Fruit fly (Drosophila melanogaster): ENCODE measurements around the gene CG42831.

CG42831 gene

DNA sequence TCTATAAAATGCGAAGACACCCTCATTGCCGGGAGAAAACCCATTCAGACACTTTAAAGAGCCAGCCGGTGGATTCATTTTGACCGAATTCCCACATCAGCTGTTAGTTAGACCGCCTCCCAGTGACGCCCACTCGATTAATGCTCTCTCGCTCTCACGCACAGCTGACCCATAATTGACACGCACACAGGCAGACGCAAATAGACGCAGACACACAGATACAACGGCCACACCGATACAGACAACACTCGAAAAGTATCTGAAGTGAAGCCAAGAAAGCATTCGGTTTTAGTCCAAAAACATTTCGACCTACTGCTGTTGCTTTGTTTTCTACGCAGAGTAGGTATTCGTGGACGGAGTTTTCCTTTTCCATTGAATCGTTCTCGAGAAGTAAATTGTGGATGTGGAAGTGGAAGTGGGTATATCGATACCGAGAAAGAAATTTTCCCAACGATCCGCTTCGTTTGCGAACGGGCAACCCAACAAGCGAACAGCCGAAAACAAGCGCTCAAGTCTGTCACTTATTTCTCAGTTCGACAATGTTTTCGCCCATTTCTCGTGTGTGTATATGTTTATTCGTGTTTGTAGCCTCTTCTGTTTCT, 45.5 kb downstream of the CG42831 start (continued):
- TF ChIP-seq CG17829 (tag; optimal IDR thresholded peaks at IDR 0.05), result peak; percentile 36
- TF ChIP-seq CoRest (tag; optimal IDR thresholded peaks at IDR 0.05), result no peak
- TF ChIP-seq eyg (GFP tag; optimal IDR thresholded peaks at IDR 0.05), result no peak
- peak; percentile 97 for TF ChIP-seq CG3065 (GFP tag; optimal IDR thresholded peaks at IDR 0.05)
- TF ChIP-seq unc-4 (GFP tag; IDR thresholded peaks at IDR 0.05; ENCODE audit: partially characterized antibody), result no peak
- peak; percentile 21; the same call in 1 of the 2 replicates for TF ChIP-seq CG14441 (GFP tag; IDR thresholded peaks at IDR 0.05)
- TF ChIP-seq CG15514 (GFP tag; optimal IDR thresholded peaks at IDR 0.05), result peak; percentile 12
- TF ChIP-seq lilli (GFP tag; optimal IDR thresholded peaks at IDR 0.05), result no peak
- peak; percentile 21; the same call in 1 of the 2 replicates for TF ChIP-seq crol (GFP tag; IDR thresholded peaks at IDR 0.05)
- no peak for TF ChIP-seq CG9876 (GFP tag; optimal IDR thresholded peaks at IDR 0.05)
- no peak for TF ChIP-seq BtbVII (GFP tag; optimal IDR thresholded peaks at IDR 0.05)
- TF ChIP-seq Asciz (GFP tag; optimal IDR thresholded peaks at IDR 0.05), result no peak
- no peak for TF ChIP-seq seq (GFP tag; IDR thresholded peaks at IDR 0.05)
- TF ChIP-seq hth (optimal IDR thresholded peaks at IDR 0.05), result no peak
- no peak for TF ChIP-seq hkb (optimal IDR thresholded peaks at IDR 0.05)
- TF ChIP-seq hkb (GFP tag; IDR thresholded peaks at IDR 0.05), result 0 out of 2 replicates have a peak, but pooled peaks have one; percentile 7
- TF ChIP-seq CG13424 (tag; optimal IDR thresholded peaks at IDR 0.05), result no peak
- TF ChIP-seq Jarid2 (GFP tag; optimal IDR thresholded peaks at IDR 0.05), result no peak
- peak; percentile 26 for TF ChIP-seq D (optimal IDR thresholded peaks at IDR 0.05)
- no peak for TF ChIP-seq D (GFP tag; optimal IDR thresholded peaks at IDR 0.05)
- no peak for TF ChIP-seq gsb (GFP tag; IDR thresholded peaks at IDR 0.05)
- TF ChIP-seq CG7839 (tag; optimal IDR thresholded peaks at IDR 0.05), result no peak
- peak; percentile 23 for TF ChIP-seq CG8924 (tag; optimal IDR thresholded peaks at IDR 0.05)
- no peak for TF ChIP-seq pita (GFP tag; optimal IDR thresholded peaks at IDR 0.05)
- TF ChIP-seq grau (tag; optimal IDR thresholded peaks at IDR 0.05), result peak; percentile 50
- no peak for TF ChIP-seq CG10654 (GFP tag; optimal IDR thresholded peaks at IDR 0.05)
- peak; percentile 2 for TF ChIP-seq trem (tag; optimal IDR thresholded peaks at IDR 0.05)
- TF ChIP-seq Opbp (GFP tag; IDR thresholded peaks at IDR 0.05; ENCODE audit: partially characterized antibody), result no peak
- peak; percentile 8 for TF ChIP-seq CG15479 (GFP tag; optimal IDR thresholded peaks at IDR 0.05)
- peak; percentile 73 for TF ChIP-seq Med (GFP tag)
- TF ChIP-seq HHEX (GFP tag; optimal IDR thresholded peaks at IDR 0.05), result no peak
- 0 out of 2 replicates have a peak, but pooled peaks have one; percentile 41 for TF ChIP-seq Atf6 (GFP tag; IDR thresholded peaks at IDR 0.05)
- peak; percentile 8 for TF ChIP-seq shn (GFP tag; optimal IDR thresholded peaks at IDR 0.05)
- peak; percentile 37 for TF ChIP-seq CG1832 (GFP tag; optimal IDR thresholded peaks at IDR 0.05)
- TF ChIP-seq CG1792 (GFP tag; optimal IDR thresholded peaks at IDR 0.05), result no peak
- peak; percentile 70; the same call in 1 of the 4 replicates for TF ChIP-seq chinmo (GFP tag; IDR thresholded peaks at IDR 0.05; ENCODE audit: partially characterized antibody)
- no peak for TF ChIP-seq Rx (GFP tag; IDR thresholded peaks at IDR 0.05)
- peak; percentile 5; the same call in 1 of the 2 replicates for TF ChIP-seq ranshi (GFP tag; IDR thresholded peaks at IDR 0.05)
- 0 out of 3 replicates have a peak, but pooled peaks have one; percentile 32 for TF ChIP-seq otp (GFP tag; IDR thresholded peaks at IDR 0.05)
- no peak for TF ChIP-seq ATbp (GFP tag; optimal IDR thresholded peaks at IDR 0.05)
- TF ChIP-seq CG18262 (tag; optimal IDR thresholded peaks at IDR 0.05), result peak; percentile 31
- peak; percentile 0 for TF ChIP-seq CG8290 (GFP tag; optimal IDR thresholded peaks at IDR 0.05)
- peak in 1 of 2 experiments; percentile 57 for TF ChIP-seq CG8290 (tag; optimal IDR thresholded peaks at IDR 0.05)
- TF ChIP-seq cwo (GFP tag; optimal IDR thresholded peaks at IDR 0.05), result no peak
- peak; percentile 97; the same call in 2 of the 3 replicates for TF ChIP-seq CG2199 (GFP tag; IDR thresholded peaks at IDR 0.05)
- no peak for TF ChIP-seq CG11504 (tag; optimal IDR thresholded peaks at IDR 0.05)
- TF ChIP-seq inv (GFP tag; IDR thresholded peaks at IDR 0.05; ENCODE audit: partially characterized antibody), result no peak
- TF ChIP-seq CG12942 (GFP tag; optimal IDR thresholded peaks at IDR 0.05), result no peak
- TF ChIP-seq Deaf1 (tag; optimal IDR thresholded peaks at IDR 0.05), result peak; percentile 78
- TF ChIP-seq nerfin-1 (tag; optimal IDR thresholded peaks at IDR 0.05), result peak; percentile 23

All from whole organism, embryonic.